Worm (Caenorhabditis elegans) whole organism, L4 larva: ENCODE data around the gene nfm-1.

Experiments
- D1046.2 ChIP-seq: fragments of 200-800 bp; sonication (Bioruptor generic); IDR thresholded peaks from 2 replicates; pipeline ENCODE4 v1.3.6; 2022; ENCODE audit warnings: missing genetic modification characterization, missing compliant biosample characterization
- F26F4.8 ChIP-seq: fragments of 200-800 bp; sonication (Bioruptor generic); conservative IDR thresholded peaks from 2 replicates; pipeline ENCODE4 v1.3.6; 2022; ENCODE audit warnings: missing genetic modification characterization, missing compliant biosample characterization
- F49E8.2 ChIP-seq: sonication (generic microtip); optimal IDR thresholded peaks from 2 replicates; lab custom pipeline; 2016; ENCODE audit warnings: missing compliant biosample characterization, mild to moderate bottlenecking, missing genetic modification characterization, borderline replicate concordance
- T20F7.1 ChIP-seq: fragments of 200-800 bp; sonication (Bioruptor generic); optimal IDR thresholded peaks from 2 replicates; lab custom pipeline; 2018; ENCODE audit warnings: mild to moderate bottlenecking, missing genetic modification characterization, missing compliant biosample characterization
- Y5F2A.4 ChIP-seq: fragments of 200-800 bp; sonication (Bioruptor generic); optimal IDR thresholded peaks from 2 replicates; lab custom pipeline; 2018; ENCODE audit warnings: mild to moderate bottlenecking, missing genetic modification characterization, missing compliant biosample characterization
- ZK337.2 ChIP-seq: fragments of 200-800 bp; sonication (Bioruptor generic); IDR thresholded peaks from 2 replicates; pipeline ENCODE4 v1.3.6; 2022; ENCODE audit warnings: missing genetic modification reagents, missing genetic modification characterization, missing compliant biosample characterization
- aha-1 ChIP-seq: fragments of 150-350 bp; peaks from one replicate; lab custom pipeline; 2014; ENCODE audit warnings: missing biosample characterization, missing genetic modification characterization
- aly-2 ChIP-seq: sonication (generic microtip); optimal IDR thresholded peaks from 2 replicates; lab custom pipeline; 2018; ENCODE audit warnings: missing biosample characterization, missing genetic modification characterization
- arid-1 ChIP-seq: fragments of 200-800 bp; sonication (Bioruptor generic); conservative IDR thresholded peaks from 2 replicates; pipeline ENCODE4 v1.3.6; 2022; ENCODE audit warnings: missing genetic modification reagents, missing genetic modification characterization, missing compliant biosample characterization
- ceh-20 ChIP-seq: fragments of 200-800 bp; sonication (Bioruptor generic); IDR thresholded peaks from 2 replicates; pipeline ENCODE4 v1.3.6; 2022; ENCODE audit warnings: missing genetic modification reagents, missing genetic modification characterization, missing compliant biosample characterization
- ceh-32 ChIP-seq: sonication (generic microtip); optimal IDR thresholded peaks from 2 replicates; lab custom pipeline; 2016; ENCODE audit warnings: mild to moderate bottlenecking, missing genetic modification characterization, missing compliant biosample characterization; ENCODE audit not compliant: poor library complexity
- ceh-62 ChIP-seq: sonication (generic microtip); optimal IDR thresholded peaks from 2 replicates; lab custom pipeline; 2017; ENCODE audit warnings: missing biosample characterization, missing genetic modification characterization
- ces-1 ChIP-seq: fragments of 150-350 bp; sonication (generic microtip); optimal IDR thresholded peaks from 4 replicates; lab custom pipeline; 2014; ENCODE audit warnings: missing biosample characterization, missing genetic modification reagents, missing genetic modification characterization
- ctbp-1 ChIP-seq: fragments of 200-800 bp; sonication (Bioruptor generic); IDR thresholded peaks from 2 replicates; pipeline ENCODE4 v1.3.6; 2022; ENCODE audit warnings: missing genetic modification reagents, missing genetic modification characterization, missing compliant biosample characterization
- daf-12 ChIP-seq: fragments of 150-350 bp; optimal IDR thresholded peaks from 2 replicates; lab custom pipeline; 2014; ENCODE audit warnings: missing biosample characterization, missing genetic modification reagents, missing genetic modification characterization
- daf-16 ChIP-seq, 3 experiments: sonication (generic microtip); optimal IDR thresholded peaks; 2 replicates each; lab custom pipeline; 2016 to 2017; ENCODE audit warnings: missing genetic modification characterization in 3 of 3, missing genetic modification reagents in 3 of 3, mild to moderate bottlenecking in 2 of 3, missing compliant biosample characterization in 2 of 3, missing biosample characterization in 1 of 3, moderate library complexity in 1 of 3
- dmd-6 ChIP-seq: fragments of 200-800 bp; sonication (Bioruptor generic); IDR thresholded peaks from 2 replicates; pipeline ENCODE4 v1.3.6; 2022; ENCODE audit warnings: missing genetic modification reagents, missing genetic modification characterization, missing compliant biosample characterization
- dmd-8 ChIP-seq: fragments of 200-800 bp; sonication (Bioruptor generic); IDR thresholded peaks from 2 replicates; pipeline ENCODE4 v1.3.6; 2022; ENCODE audit warnings: missing genetic modification characterization, missing compliant biosample characterization
- gei-8 ChIP-seq: fragments of 200-800 bp; sonication (Bioruptor generic); optimal IDR thresholded peaks from 2 replicates; lab custom pipeline; 2018; ENCODE audit warnings: mild to moderate bottlenecking, missing genetic modification characterization, missing compliant biosample characterization
- hlh-11 ChIP-seq: fragments of 200-800 bp; sonication (Bioruptor generic); optimal IDR thresholded peaks from 2 replicates; lab custom pipeline; 2018; ENCODE audit warnings: mild to moderate bottlenecking, missing genetic modification characterization, missing compliant biosample characterization
- hlh-30 ChIP-seq: sonication (generic microtip); optimal IDR thresholded peaks from 2 replicates; lab custom pipeline; 2017; ENCODE audit warnings: antibody characterized with exemption, mild to moderate bottlenecking, missing genetic modification characterization, missing compliant biosample characterization; ENCODE audit not compliant: insufficient read depth
- lin-15B ChIP-seq: fragments of 150-350 bp; sonication (generic microtip); optimal IDR thresholded peaks from 3 replicates; lab custom pipeline; 2014; ENCODE audit warnings: missing biosample characterization, missing genetic modification characterization
- madf-9 ChIP-seq: fragments of 200-800 bp; sonication (Bioruptor generic); conservative IDR thresholded peaks from 2 replicates; pipeline ENCODE4 v1.3.6; 2022; ENCODE audit warnings: missing genetic modification reagents, missing genetic modification characterization, missing compliant biosample characterization
- mdl-1 ChIP-seq, 2 experiments: fragments of 150-350 bp in 1 of 2; sonication (generic microtip) in 1 of 2; optimal IDR thresholded peaks; 2 replicates each; lab custom pipeline; 2014 to 2017; ENCODE audit warnings: missing biosample characterization in 2 of 2, missing genetic modification characterization in 2 of 2
- mep-1 ChIP-seq: fragments of 150-350 bp; sonication (generic microtip); optimal IDR thresholded peaks from 3 replicates; lab custom pipeline; 2014; ENCODE audit warnings: missing biosample characterization, missing genetic modification characterization
- mes-2 ChIP-seq: sonication (generic microtip); optimal IDR thresholded peaks from 2 replicates; lab custom pipeline; 2016; ENCODE audit warnings: missing genotype, mild to moderate bottlenecking, missing genetic modification characterization, missing compliant biosample characterization; ENCODE audit not compliant: poor library complexity, severe bottlenecking
- nhr-10 ChIP-seq: fragments of 150-350 bp; optimal IDR thresholded peaks from 2 replicates; lab custom pipeline; 2014; ENCODE audit warnings: missing biosample characterization, missing genetic modification characterization
- nhr-11 ChIP-seq: fragments of 150-350 bp; optimal IDR thresholded peaks from 2 replicates; lab custom pipeline; 2014; ENCODE audit warnings: missing biosample characterization, missing genetic modification characterization
- nhr-111 ChIP-seq: fragments of 200-800 bp; sonication (Bioruptor generic); optimal IDR thresholded peaks from 2 replicates; lab custom pipeline; 2018; ENCODE audit warnings: mild to moderate bottlenecking, missing genetic modification characterization, missing compliant biosample characterization
- nhr-28 ChIP-seq: fragments of 150-350 bp; optimal IDR thresholded peaks from 2 replicates; lab custom pipeline; 2014; ENCODE audit warnings: missing biosample characterization, missing genetic modification characterization
- nhr-41 ChIP-seq: fragments of 200-800 bp; sonication (Bioruptor generic); IDR thresholded peaks from 2 replicates; pipeline ENCODE4 v1.3.6; 2022; ENCODE audit warnings: missing genetic modification reagents, missing genetic modification characterization, missing compliant biosample characterization
- nhr-42 ChIP-seq: fragments of 200-800 bp; sonication (Bioruptor generic); IDR thresholded peaks from 2 replicates; pipeline ENCODE4 v1.3.6; 2022; ENCODE audit warnings: missing genetic modification characterization, missing compliant biosample characterization
- nhr-48 ChIP-seq: sonication (generic microtip); optimal IDR thresholded peaks from 2 replicates; lab custom pipeline; 2016; ENCODE audit warnings: mild to moderate bottlenecking, missing genetic modification characterization, missing compliant biosample characterization
- nhr-77 ChIP-seq: fragments of 150-350 bp; optimal IDR thresholded peaks from 2 replicates; lab custom pipeline; 2014; ENCODE audit warnings: missing biosample characterization, missing genetic modification characterization
- pqm-1 ChIP-seq: sonication (generic microtip); optimal IDR thresholded peaks from 2 replicates; lab custom pipeline; 2017; ENCODE audit warnings: missing biosample characterization, missing genetic modification characterization
- skn-1 ChIP-seq: fragments of 150-350 bp; optimal IDR thresholded peaks from 2 replicates; lab custom pipeline; 2014; ENCODE audit warnings: missing biosample characterization, missing genetic modification characterization
- spr-1 ChIP-seq: sonication (generic microtip); optimal IDR thresholded peaks from 2 replicates; lab custom pipeline; 2016; ENCODE audit warnings: mild to moderate bottlenecking, missing genetic modification characterization, missing compliant biosample characterization
- spr-3 ChIP-seq: fragments of 200-800 bp; sonication (Bioruptor generic); optimal IDR thresholded peaks from 2 replicates; lab custom pipeline; 2018; ENCODE audit warnings: mild to moderate bottlenecking, missing genetic modification characterization, missing compliant biosample characterization
- tag-97 ChIP-seq: fragments of 200-800 bp; sonication (Bioruptor generic); IDR thresholded peaks from 2 replicates; pipeline ENCODE4 v1.3.6; 2022; ENCODE audit warnings: missing genetic modification characterization, missing compliant biosample characterization
- unc-39 ChIP-seq: sonication (generic microtip); optimal IDR thresholded peaks from 2 replicates; lab custom pipeline; 2017; ENCODE audit warnings: missing biosample characterization, missing genetic modification characterization
- unc-62 ChIP-seq, 3 experiments: fragments of 150-350 bp in 1 of 3; sonication (generic microtip); optimal IDR thresholded peaks in 2 of 3; peaks in 1 of 3; 1 replicate in 1 of 3; 2 replicates in 2 of 3; lab custom pipeline; 2014 to 2017; ENCODE audit warnings: missing biosample characterization in 3 of 3, missing genetic modification characterization in 3 of 3, missing genetic modification reagents in 3 of 3, missing genotype in 1 of 3
- zfp-2 ChIP-seq: sonication (generic microtip); optimal IDR thresholded peaks from 2 replicates; lab custom pipeline; 2016; ENCODE audit warnings: mild to moderate bottlenecking, missing genetic modification characterization, missing compliant biosample characterization
- ztf-11 ChIP-seq: fragments of 150-350 bp; optimal IDR thresholded peaks from 2 replicates; lab custom pipeline; 2014; ENCODE audit warnings: missing biosample characterization, missing genetic modification characterization

nfm-1 gene

DNA sequence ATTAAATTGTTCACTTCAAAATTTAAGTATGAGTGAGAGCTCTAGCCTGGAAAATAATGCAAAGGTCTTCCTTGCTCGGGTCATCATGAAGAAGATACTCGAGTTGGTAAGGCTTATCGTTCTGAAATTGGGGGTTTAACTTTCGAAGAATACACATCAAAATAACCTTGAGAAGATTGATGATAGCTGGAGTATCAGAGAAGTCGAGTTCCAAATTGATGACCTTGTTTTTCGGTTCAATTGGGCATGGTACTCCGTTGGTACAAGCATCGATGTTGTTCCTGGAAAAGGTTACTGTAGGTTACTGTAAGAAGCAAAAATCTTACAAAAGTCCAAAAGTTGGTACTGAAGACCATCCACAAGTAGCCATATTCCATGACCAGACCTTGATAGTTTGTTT is 16.9 kb downstream of the nfm-1 start:
- TF ChIP-seq hlh-11 (tag; lab: Kevin White, UChicago): no peak
- no peak for TF ChIP-seq ZK337.2
- TF ChIP-seq skn-1 (tag; lab: Kevin White, UChicago): no peak
- no peak for TF ChIP-seq unc-39
- TF ChIP-seq mes-2: no peak
- no peak for TF ChIP-seq Y5F2A.4

DNA sequence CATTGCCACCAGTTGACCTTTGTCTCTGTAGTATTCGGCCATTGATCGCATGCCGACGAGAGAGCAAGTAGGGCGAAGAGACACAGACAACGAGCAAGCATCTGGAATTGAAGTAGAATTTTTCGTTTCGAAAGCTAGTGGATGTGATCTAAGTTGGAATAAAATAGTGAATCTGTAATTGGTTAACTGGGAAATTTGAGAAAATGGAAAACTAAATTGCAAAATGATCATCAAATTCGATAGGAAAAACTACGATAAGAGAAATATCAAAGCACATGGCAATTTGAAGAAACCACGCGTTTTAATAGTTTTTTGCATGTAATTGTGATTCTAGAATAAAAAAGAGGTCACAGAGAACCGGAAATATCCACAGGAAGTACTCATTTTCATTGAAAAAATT is 17.5 kb downstream of the nfm-1 start, which contains the start of gene F42A10.6:
Gene F42A10.6 (minus strand): TSS at position 101 of the 400 bp plus-strand sequence.
- TF ChIP-seq dmd-6 (GFP tag; lab: Robert Waterston, UW): peak; percentile 43
- no peak for TF ChIP-seq aha-1 (tag; lab: Kevin White, UChicago)
- peak; percentile 8 for TF ChIP-seq nhr-28 (tag; lab: Kevin White, UChicago)
- TF ChIP-seq pqm-1 (tag; lab: Kevin White, UChicago): peak; percentile 48
- TF ChIP-seq unc-62 (GFP tag; optimal IDR thresholded peaks at IDR 0.05 in 1 of 2; lab: Kevin White, UChicago): peak in 1 of 2 experiments; percentile 57
- TF ChIP-seq unc-62 (tag; optimal IDR thresholded peaks at IDR 0.05; lab: Kevin White, UChicago): no peak
- TF ChIP-seq, all 104 proteins: peak for 4

DNA sequence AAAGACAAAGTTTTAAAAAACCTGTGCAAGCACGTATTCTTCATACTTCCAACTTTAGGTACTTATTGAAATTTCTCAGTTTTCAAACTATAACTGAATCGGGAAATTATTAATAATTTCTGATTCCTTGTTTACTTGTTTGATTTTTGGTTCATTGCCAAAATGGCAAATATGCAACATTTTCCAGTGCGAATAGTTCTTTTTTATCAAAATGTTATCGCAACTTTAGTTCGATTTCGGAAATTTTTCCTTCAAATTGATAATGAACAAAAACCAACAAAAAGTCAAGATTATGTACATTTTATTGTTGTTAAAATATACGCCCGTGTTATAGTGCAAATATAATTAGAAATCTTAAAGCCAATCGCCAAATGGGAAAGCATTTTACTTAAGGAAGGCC is 18.4 kb downstream of the nfm-1 start:
- TF ChIP-seq ceh-32: no peak
- peak; percentile 3 for TF ChIP-seq pqm-1 (tag; lab: Kevin White, UChicago)
- TF ChIP-seq daf-16 (GFP tag; optimal IDR thresholded peaks at IDR 0.05; lab: Kevin White, UChicago): no peak
- TF ChIP-seq daf-16 (tag; optimal IDR thresholded peaks at IDR 0.05; lab: Kevin White, UChicago): peak; percentile 10

DNA sequence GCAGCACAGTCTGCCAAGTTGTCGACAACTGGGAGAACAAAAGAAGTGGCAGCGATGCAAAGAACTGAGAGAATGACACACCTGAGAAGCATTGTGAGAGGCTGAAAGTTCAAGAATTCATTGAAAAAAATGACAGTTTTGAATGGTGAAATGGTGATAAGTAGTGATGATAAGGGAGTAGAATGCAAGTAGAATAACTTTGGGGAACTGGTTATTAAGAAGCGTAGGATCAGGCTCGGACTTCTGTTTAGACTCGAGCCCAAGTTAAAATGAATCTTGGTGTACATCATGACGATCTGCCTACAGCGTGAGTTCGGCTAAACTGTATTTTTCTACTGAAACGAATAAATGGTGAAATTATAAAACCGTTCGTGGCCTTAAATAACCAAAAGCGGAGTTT is 19.3 kb downstream of the nfm-1 start, which contains the start of gene F42A10.7:
Gene F42A10.7 (minus strand): TSS at position 101 of the 400 bp plus-strand sequence.
- TF ChIP-seq lin-15B (tag; lab: Kevin White, UChicago): no peak
- no peak for TF ChIP-seq madf-9 (GFP tag; lab: Robert Waterston, UW)
- TF ChIP-seq hlh-30: no peak
- peak; percentile 81 for TF ChIP-seq aha-1 (tag; lab: Kevin White, UChicago)
- TF ChIP-seq nhr-42 (GFP tag; lab: Robert Waterston, UW): no peak
- TF ChIP-seq daf-12 (tag; lab: Kevin White, UChicago): no peak

DNA sequence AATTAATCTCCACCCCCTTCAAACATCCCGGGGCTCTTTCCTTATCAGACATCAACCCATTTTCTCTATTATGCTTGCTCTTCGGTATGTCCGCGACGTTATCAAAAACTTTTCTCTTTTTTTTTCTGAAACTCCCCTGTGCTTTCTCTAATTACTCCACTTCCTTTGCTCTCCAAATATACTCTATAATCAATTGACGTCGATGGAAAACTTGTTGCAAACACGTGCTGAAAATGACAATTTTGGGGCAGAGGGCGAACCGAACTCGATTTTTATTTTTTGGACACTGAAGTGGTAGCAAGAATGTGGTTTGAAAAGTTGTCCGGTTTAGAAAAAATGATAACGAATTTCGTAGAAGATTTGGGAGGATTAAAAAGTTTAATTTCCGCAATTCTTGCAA is 19.8 kb downstream of the nfm-1 start:
- no peak for TF ChIP-seq aha-1 (tag; lab: Kevin White, UChicago)
- TF ChIP-seq spr-1: no peak
- TF ChIP-seq gei-8 (GFP tag; lab: Kevin White, UChicago): no peak
- TF ChIP-seq nhr-111 (GFP tag; lab: Kevin White, UChicago): no peak
- no peak for TF ChIP-seq zfp-2 (tag; lab: Kevin White, UChicago)
- no peak for TF ChIP-seq ztf-11 (tag; lab: Kevin White, UChicago)
- TF ChIP-seq mep-1 (tag; lab: Kevin White, UChicago): no peak
- no peak for TF ChIP-seq nhr-11 (tag; lab: Kevin White, UChicago)
- peak; percentile 92 for TF ChIP-seq pqm-1 (tag; lab: Kevin White, UChicago)
- TF ChIP-seq F49E8.2 (tag; lab: Kevin White, UChicago): no peak
- TF ChIP-seq mdl-1 (tag; optimal IDR thresholded peaks at IDR 0.05; lab: Kevin White, UChicago): peak in 1 of 2 experiments; percentile 78
- peak in 1 of 2 experiments; percentile 37 for TF ChIP-seq unc-62 (GFP tag; optimal IDR thresholded peaks at IDR 0.05 in 1 of 2; lab: Kevin White, UChicago)
- TF ChIP-seq unc-62 (tag; optimal IDR thresholded peaks at IDR 0.05; lab: Kevin White, UChicago): no peak
- no peak for TF ChIP-seq F26F4.8 (GFP tag; lab: Robert Waterston, UW)
- no peak for TF ChIP-seq spr-3 (GFP tag; lab: Kevin White, UChicago)
- TF ChIP-seq ces-1: no peak
- no peak for TF ChIP-seq ceh-20
- peak; percentile 82 for TF ChIP-seq nhr-77 (tag; lab: Kevin White, UChicago)
- TF ChIP-seq nhr-10: no peak
- no peak for TF ChIP-seq unc-39
- TF ChIP-seq arid-1: no peak
- TF ChIP-seq T20F7.1: no peak
- TF ChIP-seq ceh-62 (tag; lab: Kevin White, UChicago): no peak
- peak; percentile 82 for TF ChIP-seq nhr-48 (tag; lab: Kevin White, UChicago)
- no peak for TF ChIP-seq tag-97 (GFP tag; lab: Robert Waterston, UW)
- TF ChIP-seq ctbp-1 (GFP tag; lab: Robert Waterston, UW): no peak
- TF ChIP-seq D1046.2 (GFP tag; lab: Robert Waterston, UW): no peak
- peak in 1 of 2 experiments; percentile 29 for TF ChIP-seq daf-16 (GFP tag; optimal IDR thresholded peaks at IDR 0.05; lab: Kevin White, UChicago)
- TF ChIP-seq daf-16 (tag; optimal IDR thresholded peaks at IDR 0.05; lab: Kevin White, UChicago): peak; percentile 56
- no peak for TF ChIP-seq aly-2 (tag; lab: Kevin White, UChicago)
- TF ChIP-seq nhr-41 (GFP tag; lab: Robert Waterston, UW): no peak
- no peak for TF ChIP-seq dmd-8 (GFP tag; lab: Robert Waterston, UW)
